Worm (Caenorhabditis elegans): ENCODE measurements around the gene rad-54.B.

DNA sequence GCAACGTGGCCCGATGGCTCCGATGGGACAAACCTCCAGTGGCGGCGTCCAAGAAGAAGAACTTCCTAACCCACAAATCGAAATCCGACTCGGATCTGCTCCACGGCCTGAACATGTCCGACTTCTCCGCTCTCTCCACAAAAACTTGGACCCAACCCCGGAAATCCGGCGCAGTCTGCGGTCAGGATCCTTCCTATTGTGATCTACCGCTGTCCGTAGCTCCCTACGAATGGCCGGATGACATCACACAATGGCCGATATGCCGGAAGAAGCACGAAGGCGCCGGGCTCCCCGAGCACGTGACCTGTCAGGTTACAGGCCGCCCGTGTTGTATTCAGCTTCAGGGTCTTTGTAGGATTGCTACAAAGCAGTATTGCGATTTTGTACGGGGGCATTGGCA is 60.4 kb downstream of the rad-54.B start:
- TF ChIP-seq W03F9.2 (tag; optimal IDR thresholded peaks at IDR 0.05) (no peak), him-1 (tag; optimal IDR thresholded peaks at IDR 0.05) (no peak), dao-5 (tag; optimal IDR thresholded peaks at IDR 0.05) (no peak)
